Worm (Caenorhabditis elegans) whole organism, dauer: ENCODE results near the gene F45D11.5.
"Not testable (repeated sequence)": the region's sequence is repeated elsewhere in the genome, so short reads cannot be mapped to it uniquely, and the experiment has no call there.

Experiments used
- unc-62 ChIP-seq: sonication (generic microtip); optimal IDR thresholded peaks from 2 replicates; lab custom pipeline; 2017; ENCODE audit warnings: missing biosample characterization, missing genetic modification reagents, missing genetic modification characterization

F45D11.5 gene

DNA sequence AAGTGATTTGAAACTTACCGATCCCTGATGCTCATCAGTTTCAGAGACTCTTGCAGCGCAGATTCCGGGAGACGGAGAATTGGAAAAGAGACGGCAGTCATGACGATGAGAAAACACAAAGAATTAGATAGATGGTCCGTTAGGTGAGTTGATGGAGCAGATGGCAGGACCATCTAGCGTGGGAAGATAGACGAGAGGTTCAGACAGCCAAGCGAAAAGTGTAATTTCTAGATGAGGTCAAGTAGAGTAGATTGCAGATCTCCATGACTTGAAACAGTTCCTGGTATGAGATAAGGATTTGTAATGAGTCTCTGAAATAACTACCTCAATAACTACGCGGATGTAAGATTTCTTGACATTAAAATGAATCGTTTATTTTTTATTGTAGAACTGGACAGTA is 5.4 kb upstream of the F45D11.5 start, which contains the start of gene F45D11.11:
Gene F45D11.11 (minus strand): TSS at position 101 of the 400 bp plus-strand sequence.
- not testable (repeated sequence) for TF ChIP-seq unc-62 (GFP tag; lab: Kevin White, UChicago)

DNA sequence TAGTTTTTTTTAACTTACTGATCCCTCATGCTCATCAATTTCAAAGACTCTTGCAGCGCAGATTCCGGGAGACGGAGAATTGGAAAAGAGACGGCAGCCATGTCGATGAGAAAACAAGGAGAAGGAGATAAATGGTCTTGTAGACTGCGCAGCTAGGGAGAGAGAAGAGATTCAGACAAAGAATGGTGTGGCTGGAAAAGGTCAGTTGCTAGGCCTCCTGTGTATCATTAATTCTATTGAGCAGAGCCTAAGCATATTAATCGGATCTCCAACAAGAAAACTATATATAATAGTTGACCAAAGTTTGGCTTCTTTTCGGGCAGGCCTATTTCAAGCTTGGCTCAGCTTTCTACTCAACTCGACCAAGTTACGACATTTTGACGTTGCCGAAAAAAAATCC is 2.0 kb upstream of the F45D11.5 start, which contains the start of gene fbxb-29:
Gene fbxb-29 (minus strand): TSS at position 101 of the 400 bp plus-strand sequence.
- TF ChIP-seq unc-62 (GFP tag; lab: Kevin White, UChicago), result no peak

DNA sequence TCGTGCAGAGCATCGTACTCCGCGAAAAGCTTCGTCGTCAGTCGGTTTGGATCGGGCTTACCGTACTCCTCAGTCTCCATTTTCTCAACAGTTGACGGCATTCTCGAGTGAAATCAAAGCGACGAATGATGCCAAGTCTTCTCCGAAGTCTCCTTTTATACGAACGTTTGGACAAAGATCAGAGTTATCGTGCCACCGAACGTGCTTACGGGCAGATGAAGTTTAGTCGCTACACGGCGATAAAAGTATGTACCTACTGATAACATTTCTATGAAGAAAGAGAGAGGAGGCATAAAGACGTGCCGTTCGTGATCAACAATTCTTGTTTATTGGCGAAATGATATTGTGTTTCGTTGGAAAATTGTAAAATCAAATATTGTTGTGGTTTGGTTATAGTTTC is 4.9 kb downstream of the F45D11.5 start, which contains the start of gene F45D11.14:
Gene F45D11.14 (minus strand): TSS at position 101 of the 400 bp plus-strand sequence.
- TF ChIP-seq unc-62 (GFP tag; lab: Kevin White, UChicago), result not testable (repeated sequence)

DNA sequence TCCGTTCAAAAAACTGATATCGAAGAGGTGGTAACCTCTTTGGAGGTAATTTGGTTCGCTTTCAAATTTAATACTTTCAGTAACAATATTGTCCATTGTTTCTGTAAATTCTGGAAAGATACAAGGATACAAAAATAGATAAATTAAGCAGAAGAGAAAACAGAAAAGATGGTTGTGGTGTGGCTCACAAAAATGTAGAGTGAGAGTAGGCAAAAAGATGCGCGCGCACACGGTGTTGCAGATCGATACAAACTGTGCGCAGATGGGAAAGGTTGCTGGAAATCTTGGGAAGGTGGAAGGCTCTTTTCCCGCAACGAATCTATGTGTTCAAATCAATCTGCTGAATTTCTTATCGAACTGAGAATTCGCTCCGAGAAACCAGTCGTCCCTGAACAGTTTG is 23.2 kb downstream of the F45D11.5 start, which contains the start of gene btb-11:
Gene btb-11 (minus strand): TSS at position 101 of the 400 bp plus-strand sequence.
- TF ChIP-seq unc-62 (GFP tag; lab: Kevin White, UChicago), result not testable (repeated sequence)

DNA sequence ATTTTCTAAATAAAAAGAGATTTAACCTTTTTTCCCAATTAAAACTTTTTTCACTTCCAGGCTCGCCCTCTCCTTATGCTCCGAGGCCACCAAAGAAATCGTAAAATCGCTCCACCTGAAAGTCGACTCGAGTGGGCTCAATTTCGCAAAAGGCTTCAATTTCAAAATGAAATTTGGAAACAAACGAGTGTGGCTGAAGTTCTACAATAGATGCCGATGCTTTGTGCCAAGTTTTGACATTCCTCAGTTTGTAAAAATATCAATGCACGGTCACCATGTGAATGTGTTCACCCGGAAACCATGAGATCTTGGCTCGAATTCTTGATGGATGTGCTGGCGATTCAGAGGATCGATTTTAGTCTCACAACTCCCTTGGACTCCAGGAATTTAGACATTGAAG is 25.2 kb downstream of the F45D11.5 start, which contains the start of gene M01D1.12:
Gene M01D1.12 (plus strand): TSS at position 301 of the 400 bp plus-strand sequence.
- no peak for TF ChIP-seq unc-62 (GFP tag; lab: Kevin White, UChicago)

DNA sequence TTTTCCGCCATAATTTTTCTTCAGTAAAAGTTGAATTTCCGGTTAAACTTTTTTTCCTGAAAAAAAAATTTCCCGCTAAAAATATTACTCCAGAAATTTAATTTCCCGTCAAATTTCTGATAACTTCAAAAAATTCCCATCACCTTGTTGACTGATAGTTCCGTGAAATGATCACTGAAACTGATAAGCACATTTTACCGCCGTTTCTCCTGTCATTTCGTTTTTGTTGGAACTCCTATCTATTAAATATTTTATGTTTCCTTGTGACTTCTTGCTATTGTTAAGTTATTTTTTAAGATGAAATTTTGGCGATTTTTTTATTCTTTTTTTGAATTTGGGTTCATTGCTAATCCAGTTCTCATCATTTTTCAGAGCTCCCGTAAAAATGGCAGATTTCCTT is 27.1 kb downstream of the F45D11.5 start, which contains the start of gene math-34:
Gene math-34 (plus strand): TSS at position 371 of the 400 bp plus-strand sequence.
- TF ChIP-seq unc-62 (GFP tag; lab: Kevin White, UChicago), result no peak

DNA sequence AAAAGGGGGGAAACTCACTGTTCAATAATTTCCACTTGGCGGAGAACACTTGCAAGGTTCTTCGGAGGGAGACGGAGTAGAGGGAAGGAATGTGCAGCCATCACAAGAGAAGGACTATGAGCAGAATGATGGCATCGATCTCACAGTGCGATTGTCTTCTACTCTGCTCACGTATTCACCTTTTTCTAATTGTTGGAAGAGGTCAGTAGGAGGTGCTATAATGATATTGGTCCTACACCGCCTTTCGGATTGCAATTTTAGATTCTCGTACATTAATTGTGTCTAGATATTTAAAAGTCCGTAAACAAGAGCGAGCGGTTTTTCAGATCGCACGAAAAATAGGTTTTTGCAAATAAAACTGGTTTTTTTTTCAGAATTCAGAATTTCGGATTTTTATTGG is 39.0 kb downstream of the F45D11.5 start, which contains the start of gene fbxb-39:
Gene fbxb-39 (minus strand): TSS at position 101 of the 400 bp plus-strand sequence.
- TF ChIP-seq unc-62 (GFP tag; lab: Kevin White, UChicago), result no peak

DNA sequence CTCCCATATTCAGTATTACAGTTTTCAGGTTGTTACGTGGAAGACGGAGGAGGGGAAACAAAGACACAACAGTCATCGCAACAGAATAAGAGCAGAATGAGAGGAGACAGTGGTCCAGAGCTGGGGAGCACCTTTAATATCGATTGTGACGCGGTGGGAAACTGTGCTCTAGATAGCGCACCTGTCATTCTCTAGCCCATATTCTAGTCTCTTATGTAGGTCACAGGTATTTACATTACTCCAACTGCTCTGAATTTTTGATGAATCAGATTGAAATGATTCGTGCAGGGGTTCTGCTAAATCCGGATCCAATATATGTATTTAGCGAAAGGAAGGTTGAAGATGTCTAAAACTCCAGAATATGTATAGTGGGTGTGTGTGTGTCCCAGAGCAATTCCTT is 40.7 kb downstream of the F45D11.5 start, which contains the start of gene fbxb-41:
Gene fbxb-41 (minus strand): TSS at position 101 of the 400 bp plus-strand sequence.
- no peak for TF ChIP-seq unc-62 (GFP tag; lab: Kevin White, UChicago)

DNA sequence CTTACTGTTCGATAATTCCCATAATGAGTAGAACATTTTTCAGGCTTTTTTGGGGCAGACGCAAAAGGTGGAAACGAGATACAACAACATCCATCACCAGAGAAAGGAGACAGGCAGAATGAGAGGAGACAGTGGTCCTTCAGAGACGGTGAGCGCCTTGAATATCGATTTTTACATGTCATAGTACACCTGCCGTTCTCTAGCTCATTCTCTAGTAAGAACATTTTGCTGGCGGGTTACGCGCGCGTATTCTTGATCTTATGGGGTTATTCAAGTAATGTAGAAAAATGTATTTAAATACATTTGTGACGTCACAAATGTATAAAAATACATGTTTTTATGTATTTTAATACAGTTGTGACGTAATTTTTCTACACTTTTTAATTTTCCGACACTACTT is 42.4 kb downstream of the F45D11.5 start, which contains the start of gene fbxb-45:
Gene fbxb-45 (minus strand): TSS at position 101 of the 400 bp plus-strand sequence.
- not testable (repeated sequence) for TF ChIP-seq unc-62 (GFP tag; lab: Kevin White, UChicago)

DNA sequence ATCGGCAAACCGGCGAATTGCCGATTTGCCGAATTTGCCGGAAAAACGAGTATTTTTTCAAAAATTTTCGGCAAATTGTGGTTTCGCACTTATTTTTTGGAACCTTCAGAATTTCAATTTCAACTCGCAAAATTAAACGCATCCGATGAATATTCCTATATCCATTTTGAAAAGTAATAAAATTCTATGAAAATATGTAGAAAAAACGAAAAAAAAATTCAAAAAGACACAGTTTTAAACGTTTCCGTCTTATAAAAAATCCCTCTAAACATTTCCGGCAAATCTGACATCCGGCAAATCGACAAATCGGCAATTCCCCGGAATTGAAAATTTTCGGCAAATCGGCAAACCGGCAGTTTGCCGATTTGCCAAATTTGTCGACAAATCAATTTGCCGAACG is 44.2 kb downstream of the F45D11.5 start, which contains the start of gene str-148:
Gene str-148 (plus strand): TSS at position 301 of the 400 bp plus-strand sequence.
- no peak for TF ChIP-seq unc-62 (GFP tag; lab: Kevin White, UChicago)

DNA sequence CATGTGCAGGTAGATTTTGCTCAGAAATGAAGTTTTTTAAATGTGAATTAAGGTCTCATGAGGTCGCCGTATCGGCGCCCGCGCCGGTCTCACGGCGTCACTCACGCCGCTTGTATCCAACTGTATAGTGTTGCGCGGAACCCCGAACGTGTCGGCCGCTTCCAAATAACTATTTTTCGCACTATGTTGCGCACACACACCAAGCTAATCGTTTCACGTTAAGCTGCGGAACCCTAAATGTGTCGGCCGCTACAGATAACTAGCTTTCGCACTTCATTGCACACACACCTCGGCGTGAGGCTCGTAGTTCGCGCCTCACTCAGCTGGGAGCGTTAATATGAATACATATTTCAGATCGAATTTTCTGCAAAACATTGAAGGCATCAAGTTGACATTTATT is 45.4 kb downstream of the F45D11.5 start:
- no peak for TF ChIP-seq unc-62 (GFP tag; lab: Kevin White, UChicago)

DNA sequence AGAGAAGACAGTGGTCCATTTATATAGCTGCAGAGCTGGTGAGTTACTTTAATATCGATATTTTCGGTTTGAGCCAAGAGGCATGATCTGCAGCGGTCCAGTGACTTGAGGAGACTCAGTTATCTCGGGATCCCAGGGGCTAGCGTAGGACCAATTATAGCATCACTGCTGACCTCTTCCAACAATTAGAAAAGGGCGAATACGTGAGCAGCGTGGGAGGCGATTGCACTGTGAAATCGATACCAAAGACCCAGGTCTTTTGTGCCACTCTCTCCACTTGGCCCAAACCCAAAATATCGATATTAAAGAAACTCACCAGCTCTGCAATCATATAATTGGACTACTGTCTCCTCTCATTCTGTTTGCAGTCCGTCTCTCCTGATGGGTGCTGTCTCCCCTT is 48.3 kb downstream of the F45D11.5 start, which contains the start of gene fbxb-40:
Gene fbxb-40 (minus strand): TSS at position 101 of the 400 bp plus-strand sequence.
- TF ChIP-seq unc-62 (GFP tag; lab: Kevin White, UChicago), result no peak
